Fruit fly (Drosophila melanogaster): ENCODE measurements around the gene CG1847.

CG1847 gene

dm6 chrX:11857522-11858438, 11.2 kb upstream of the CG1847 start:
- TF ChIP-seq CG8301 (tag; optimal IDR thresholded peaks at IDR 0.05) (peak; percentile 90), Pif1B (GFP tag; optimal IDR thresholded peaks at IDR 0.05) (peak; percentile 93), Ets98B (GFP tag; IDR thresholded peaks at IDR 0.05) (peak; percentile 97), CG8159 (tag; optimal IDR thresholded peaks at IDR 0.05) (peak; percentile 91), CG12605 (GFP tag; IDR thresholded peaks at IDR 0.05) (peak; percentile 97), Snoo (tag; optimal IDR thresholded peaks at IDR 0.05) (peak; percentile 84), EcR (GFP tag; optimal IDR thresholded peaks at IDR 0.05) (peak; percentile 89), CG10348 (GFP tag; IDR thresholded peaks at IDR 0.05) (peak; percentile 86), D1 (tag; optimal IDR thresholded peaks at IDR 0.05) (peak; percentile 60), gl (tag; optimal IDR thresholded peaks at IDR 0.05) (peak; percentile 81), CG9948 (tag; optimal IDR thresholded peaks at IDR 0.05) (peak; percentile 89), CG32121 (GFP tag; IDR thresholded peaks at IDR 0.05) (peak; percentile 96), CG4496 (GFP tag; IDR thresholded peaks at IDR 0.05) (peak; percentile 98), CG14655 (GFP tag; optimal IDR thresholded peaks at IDR 0.05) (peak; percentile 92), Pif1A (GFP tag; optimal IDR thresholded peaks at IDR 0.05) (peak; percentile 94), CG15710 (tag; optimal IDR thresholded peaks at IDR 0.05) (peak; percentile 91), CG17806 (tag; optimal IDR thresholded peaks at IDR 0.05) (peak; percentile 92), fd96Ca (GFP tag; IDR thresholded peaks at IDR 0.05) (peak; percentile 94), CG13204 (GFP tag; optimal IDR thresholded peaks at IDR 0.05) (peak; percentile 86), rn (GFP tag; IDR thresholded peaks at IDR 0.05) (peak; percentile 91), CG34367 (tag; optimal IDR thresholded peaks at IDR 0.05) (peak; percentile 90)

dm6 chrX:11858439-11858813, 10.5 kb upstream of the CG1847 start:
- TF ChIP-seq fd96Ca (GFP tag; IDR thresholded peaks at IDR 0.05) (no peak), CG17806 (tag; optimal IDR thresholded peaks at IDR 0.05) (no peak), Pif1B (GFP tag; optimal IDR thresholded peaks at IDR 0.05) (no peak), gl (tag; optimal IDR thresholded peaks at IDR 0.05) (no peak), Snoo (tag; optimal IDR thresholded peaks at IDR 0.05) (no peak), EcR (GFP tag; optimal IDR thresholded peaks at IDR 0.05) (no peak), Ets98B (GFP tag; IDR thresholded peaks at IDR 0.05) (no peak)

dm6 chrX:11872517-11872916, 3.5 kb downstream of the CG1847 start, which contains the start of gene BORCS5:
Gene BORCS5 (minus strand): TSS chrX:11872779.
- no peak for TF ChIP-seq CG10348 (GFP tag; IDR thresholded peaks at IDR 0.05)
- TF ChIP-seq rn (GFP tag; IDR thresholded peaks at IDR 0.05), result no peak
- no peak for TF ChIP-seq EcR (GFP tag; optimal IDR thresholded peaks at IDR 0.05)
- TF ChIP-seq CG9948 (tag; optimal IDR thresholded peaks at IDR 0.05), result no peak
- no peak for TF ChIP-seq gl (tag; optimal IDR thresholded peaks at IDR 0.05)
- TF ChIP-seq CG32121 (GFP tag; IDR thresholded peaks at IDR 0.05), result no peak
- no peak for TF ChIP-seq CG4496 (GFP tag; IDR thresholded peaks at IDR 0.05)
- no peak for TF ChIP-seq D1 (tag; optimal IDR thresholded peaks at IDR 0.05)
- no peak for TF ChIP-seq Ets98B (GFP tag; IDR thresholded peaks at IDR 0.05)
- no peak for TF ChIP-seq CG17806 (tag; optimal IDR thresholded peaks at IDR 0.05)
- no peak for TF ChIP-seq CG15710 (tag; optimal IDR thresholded peaks at IDR 0.05)
- no peak for TF ChIP-seq CG8301 (tag; optimal IDR thresholded peaks at IDR 0.05)
- no peak for TF ChIP-seq CG12605 (GFP tag; IDR thresholded peaks at IDR 0.05)
- TF ChIP-seq Pif1B (GFP tag; optimal IDR thresholded peaks at IDR 0.05), result no peak
- TF ChIP-seq CG13204 (GFP tag; optimal IDR thresholded peaks at IDR 0.05), result no peak
- TF ChIP-seq Pif1A (GFP tag; optimal IDR thresholded peaks at IDR 0.05), result no peak
- no peak for TF ChIP-seq CG8159 (tag; optimal IDR thresholded peaks at IDR 0.05)
- TF ChIP-seq CG34367 (tag; optimal IDR thresholded peaks at IDR 0.05), result no peak

- TF ChIP-seq CG17806 (tag; optimal IDR thresholded peaks at IDR 0.05), result no peak
- no peak for TF ChIP-seq CG10348 (GFP tag; IDR thresholded peaks at IDR 0.05)
- TF ChIP-seq CG13204 (GFP tag; optimal IDR thresholded peaks at IDR 0.05), result no peak
- TF ChIP-seq Pif1A (GFP tag; optimal IDR thresholded peaks at IDR 0.05), result no peak
- TF ChIP-seq Ets98B (GFP tag; IDR thresholded peaks at IDR 0.05), result no peak
These were observed 4.1 kb downstream of the CG1847 start, which contains the start of gene CG15739 for dm6 chrX:11873116-11873515. Gene CG15739 (plus strand): TSS chrX:11873319.

- TF ChIP-seq EcR (GFP tag; optimal IDR thresholded peaks at IDR 0.05) (no peak), CG9948 (tag; optimal IDR thresholded peaks at IDR 0.05) (no peak), CG8301 (tag; optimal IDR thresholded peaks at IDR 0.05) (no peak), Pif1B (GFP tag; optimal IDR thresholded peaks at IDR 0.05) (no peak), CG17806 (tag; optimal IDR thresholded peaks at IDR 0.05) (no peak), CG10348 (GFP tag; IDR thresholded peaks at IDR 0.05) (no peak), gl (tag; optimal IDR thresholded peaks at IDR 0.05) (no peak), Pif1A (GFP tag; optimal IDR thresholded peaks at IDR 0.05) (no peak), Ets98B (GFP tag; IDR thresholded peaks at IDR 0.05) (no peak), CG15710 (tag; optimal IDR thresholded peaks at IDR 0.05) (no peak), rn (GFP tag; IDR thresholded peaks at IDR 0.05) (no peak), CG8159 (tag; optimal IDR thresholded peaks at IDR 0.05) (no peak), Snoo (tag; optimal IDR thresholded peaks at IDR 0.05) (no peak), CG14655 (GFP tag; optimal IDR thresholded peaks at IDR 0.05) (no peak)
These were observed 6.3 kb downstream of the CG1847 start for dm6 chrX:11875146-11875830.
